Fruit fly (Drosophila melanogaster): Measurements from ENCODE around the gene Syx17.

Syx17 gene

DNA sequence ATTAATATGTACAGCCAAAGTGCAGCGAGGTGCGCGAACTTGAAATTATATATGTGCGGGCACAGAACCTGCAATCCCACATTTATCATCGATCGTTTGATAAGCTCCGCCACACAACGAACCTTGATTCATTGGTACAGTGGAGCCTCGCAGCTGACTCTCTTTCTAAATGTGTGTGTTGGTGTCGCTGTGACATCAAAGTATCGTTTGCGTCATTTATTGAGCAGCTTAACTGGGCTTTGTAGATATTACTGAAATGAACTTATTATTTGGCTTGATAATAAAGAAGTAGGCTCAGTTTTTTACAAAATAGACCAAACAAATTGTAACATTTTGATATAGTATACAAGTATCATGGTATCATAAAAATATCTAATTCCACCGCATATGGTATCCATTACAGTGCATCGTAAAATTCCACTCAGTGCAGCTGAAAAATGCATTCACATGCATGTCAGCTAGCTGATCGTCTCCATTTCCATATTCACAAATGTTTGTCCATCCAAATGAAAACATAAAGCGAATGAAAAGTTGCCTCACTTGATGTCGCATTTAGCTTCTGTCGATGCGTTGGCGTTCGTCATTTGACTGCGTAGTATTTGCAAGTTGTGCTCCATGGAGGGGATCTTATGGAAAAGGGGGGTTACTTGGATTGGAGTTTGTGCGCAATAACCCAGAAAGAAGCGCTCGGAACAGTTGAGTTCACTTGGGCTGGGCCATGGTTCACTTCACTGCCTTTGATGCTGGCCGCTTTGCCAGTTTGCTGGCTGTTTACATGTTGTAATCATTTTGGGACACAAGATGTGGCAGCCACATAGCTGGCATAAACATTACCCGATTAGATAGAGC is 8.0 kb downstream of the Syx17 start (continued):
- TF ChIP-seq Pdp1 (GFP tag; optimal IDR thresholded peaks at IDR 0.05) (peak in 1 of 2 experiments; percentile 20), CG9932 (GFP tag; IDR thresholded peaks at IDR 0.05) (peak; percentile 23; the same call in 1 of the 2 replicates), caup (GFP tag; optimal IDR thresholded peaks at IDR 0.05; ENCODE audit: severe bottlenecking) (peak; percentile 8), Meics (GFP tag; optimal IDR thresholded peaks at IDR 0.05) (peak; percentile 21)

DNA sequence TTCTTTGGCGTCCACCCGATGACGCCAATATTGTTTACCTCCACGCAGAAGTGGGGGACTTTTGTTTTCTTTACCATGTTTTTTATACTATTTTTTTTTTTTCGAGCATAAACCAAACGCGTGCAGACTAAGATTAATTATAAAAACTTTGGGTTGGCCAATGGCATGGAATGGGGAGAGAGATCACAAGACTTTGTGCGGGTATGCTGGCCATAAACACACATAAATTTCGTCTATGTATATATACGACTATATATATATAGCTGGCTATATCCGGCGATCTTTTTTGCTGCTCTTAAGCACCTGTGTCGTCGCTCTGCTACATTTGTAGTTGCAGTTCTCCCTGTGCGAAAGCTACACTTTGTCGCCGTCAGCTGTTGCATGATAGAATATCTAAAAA is 8.7 kb downstream of the Syx17 start:
- TF ChIP-seq vvl (GFP tag; IDR thresholded peaks at IDR 0.05) (no peak), tup (GFP tag; optimal IDR thresholded peaks at IDR 0.05) (no peak), CG10462 (GFP tag; optimal IDR thresholded peaks at IDR 0.05) (no peak), sens (GFP tag) (peak; percentile 73), sd (tag; optimal IDR thresholded peaks at IDR 0.05) (peak; percentile 53), lola (GFP tag; optimal IDR thresholded peaks at IDR 0.05) (no peak), CG4730 (GFP tag; IDR thresholded peaks at IDR 0.05) (no peak), sqz (GFP tag; optimal IDR thresholded peaks at IDR 0.05) (peak; percentile 12), cwo (GFP tag; optimal IDR thresholded peaks at IDR 0.05) (peak; percentile 48), NfI (GFP tag; optimal IDR thresholded peaks at IDR 0.05) (peak; percentile 5), Abd-B (GFP tag; optimal IDR thresholded peaks at IDR 0.05) (no peak), eve (GFP tag; optimal IDR thresholded peaks at IDR 0.05) (peak in 1 of 2 experiments; percentile 43), CG10543 (GFP tag; optimal IDR thresholded peaks at IDR 0.05) (peak; percentile 40), CG13287 (GFP tag; IDR thresholded peaks at IDR 0.05; ENCODE audit: partially characterized antibody) (0 out of 2 replicates have a peak, but pooled peaks have one; percentile 18), crol (GFP tag; IDR thresholded peaks at IDR 0.05) (no peak)

DNA sequence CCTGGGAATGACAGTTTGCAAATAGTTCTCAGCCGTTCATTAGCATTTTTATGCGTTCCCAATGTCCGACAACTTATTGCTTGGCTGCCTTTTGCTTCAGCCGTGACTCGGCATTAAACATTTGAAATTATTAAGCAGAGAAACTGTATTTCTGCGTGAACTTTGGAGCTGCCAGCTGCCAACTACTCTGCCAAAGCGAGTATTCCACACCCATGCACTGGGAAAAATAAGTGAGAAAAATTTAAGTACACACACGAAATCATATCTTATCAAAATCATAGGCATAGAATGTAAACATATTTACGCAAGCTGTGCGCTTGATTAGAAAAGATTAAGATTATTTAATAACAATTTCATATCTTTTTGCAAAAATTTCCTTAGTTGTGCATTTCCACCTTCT is 9.7 kb downstream of the Syx17 start:
- TF ChIP-seq nerfin-2 (GFP tag; IDR thresholded peaks at IDR 0.05; ENCODE audit: partially characterized antibody) (no peak), CG17612 (GFP tag; IDR thresholded peaks at IDR 0.05) (peak; percentile 64; the same call in 1 of the 2 replicates), CG3838 (GFP tag; optimal IDR thresholded peaks at IDR 0.05) (no peak), CG14667 (GFP tag; IDR thresholded peaks at IDR 0.05) (no peak), CG7987 (GFP tag; optimal IDR thresholded peaks at IDR 0.05) (peak; percentile 5), kay (GFP tag; optimal IDR thresholded peaks at IDR 0.05) (no peak), Dll (GFP tag; IDR thresholded peaks at IDR 0.05; ENCODE audit: partially characterized antibody) (no peak), ind (GFP tag; optimal IDR thresholded peaks at IDR 0.05) (peak; percentile 37), CG31224 (GFP tag; IDR thresholded peaks at IDR 0.05) (peak; percentile 49; the same call in 1 of the 2 replicates), B-H1 (GFP tag; IDR thresholded peaks at IDR 0.05) (peak; percentile 69), CG9215 (GFP tag; IDR thresholded peaks at IDR 0.05) (peak; percentile 39; the same call in 1 of the 2 replicates), crol (GFP tag; IDR thresholded peaks at IDR 0.05) (no peak), shn (GFP tag; optimal IDR thresholded peaks at IDR 0.05) (peak; percentile 17), CG14965 (GFP tag; optimal IDR thresholded peaks at IDR 0.05; ENCODE audit: borderline replicate concordance) (no peak), inv (GFP tag; IDR thresholded peaks at IDR 0.05; ENCODE audit: partially characterized antibody) (no peak), CG12391 (tag; optimal IDR thresholded peaks at IDR 0.05) (peak; percentile 27), CG14014 (GFP tag; IDR thresholded peaks at IDR 0.05) (peak; percentile 68), pfk (GFP tag; optimal IDR thresholded peaks at IDR 0.05) (no peak), CrebB (tag; optimal IDR thresholded peaks at IDR 0.05) (no peak), CG11723 (GFP tag; optimal IDR thresholded peaks at IDR 0.05) (no peak), CG18599 (GFP tag; optimal IDR thresholded peaks at IDR 0.05) (no peak), crc (GFP tag; optimal IDR thresholded peaks at IDR 0.05) (peak; percentile 5), dmrt99B (tag; optimal IDR thresholded peaks at IDR 0.05) (peak; percentile 35), CG9797 (GFP tag; optimal IDR thresholded peaks at IDR 0.05) (no peak), peb (GFP tag; IDR thresholded peaks at IDR 0.05) (no peak), caup (GFP tag; optimal IDR thresholded peaks at IDR 0.05; ENCODE audit: severe bottlenecking) (peak; percentile 37), CG14441 (GFP tag; IDR thresholded peaks at IDR 0.05) (peak; percentile 74), croc (GFP tag; conservative IDR thresholded peaks at IDR 0.05) (no peak), Abd-B (GFP tag; optimal IDR thresholded peaks at IDR 0.05) (no peak)
